Worm (Caenorhabditis elegans): Measurements from ENCODE around the gene vgln-1.

- TF ChIP-seq ztf-25 (GFP tag; IDR thresholded peaks at IDR 0.05): no peak
- no peak for TF ChIP-seq ZK185.1 (tag; optimal IDR thresholded peaks at IDR 0.05; ENCODE audit: poor library complexity, severe bottlenecking)
- TF ChIP-seq nfya-1 (tag; optimal IDR thresholded peaks at IDR 0.05; ENCODE audit: borderline replicate concordance, insufficient read depth): no peak
These were observed 31.3 kb downstream of the vgln-1 start, which contains the start of gene chil-5 for ce11 chrII:9859575-9859974.

Measured in whole organism, young adult.